Worm (Caenorhabditis elegans) whole organism, L4 larva: ENCODE results near the gene cyp-33C3.
A peak's percentile ranks its signal among the peaks of the same experiment; 100 is the strongest.

Source experiments
- F26F4.8 ChIP-seq: fragments of 200-800 bp; sonication (Bioruptor generic); conservative IDR thresholded peaks from 2 replicates; pipeline ENCODE4 v1.3.6; 2022; ENCODE audit warnings: missing genetic modification characterization, missing compliant biosample characterization
- F37D6.2 ChIP-seq: sonication (generic microtip); optimal IDR thresholded peaks from 2 replicates; lab custom pipeline; 2016; ENCODE audit warnings: mild to moderate bottlenecking, missing genetic modification characterization, missing compliant biosample characterization
- F44E2.7 ChIP-seq: fragments of 200-800 bp; sonication (Bioruptor generic); IDR thresholded peaks from 2 replicates; pipeline ENCODE4 v2.1.2; 2022; ENCODE audit warnings: missing genetic modification characterization, missing compliant biosample characterization
- R02D3.7 ChIP-seq: fragments of 150-350 bp; sonication (generic microtip); optimal IDR thresholded peaks from 3 replicates; lab custom pipeline; 2014; ENCODE audit warnings: missing biosample characterization, missing genetic modification characterization
- T26A8.4 ChIP-seq: fragments of 200-800 bp; sonication (Bioruptor generic); IDR thresholded peaks from 2 replicates; pipeline ENCODE4 v1.3.6; 2022; ENCODE audit warnings: missing genetic modification characterization, missing compliant biosample characterization
- Y105C5A.15 ChIP-seq: fragments of 200-800 bp; sonication (Bioruptor generic); IDR thresholded peaks from 2 replicates; pipeline ENCODE4 v1.3.6; 2022; ENCODE audit warnings: missing genetic modification characterization, missing compliant biosample characterization
- Y75B8A.6 ChIP-seq: fragments of 200-800 bp; sonication (Bioruptor generic); IDR thresholded peaks from 2 replicates; pipeline ENCODE4 v1.3.6; 2022; ENCODE audit warnings: missing genetic modification reagents, missing genetic modification characterization, missing compliant biosample characterization
- aly-2 ChIP-seq: sonication (generic microtip); optimal IDR thresholded peaks from 2 replicates; lab custom pipeline; 2018; ENCODE audit warnings: missing biosample characterization, missing genetic modification characterization
- ama-1 ChIP-seq: fragments of 150-350 bp; optimal IDR thresholded peaks from 2 replicates; lab custom pipeline; 2014; ENCODE audit warnings: inconsistent platforms, mixed read lengths
- arid-1 ChIP-seq: fragments of 200-800 bp; sonication (Bioruptor generic); conservative IDR thresholded peaks from 2 replicates; pipeline ENCODE4 v1.3.6; 2022; ENCODE audit warnings: missing genetic modification reagents, missing genetic modification characterization, missing compliant biosample characterization
- ceh-32 ChIP-seq: sonication (generic microtip); optimal IDR thresholded peaks from 2 replicates; lab custom pipeline; 2016; ENCODE audit warnings: mild to moderate bottlenecking, missing genetic modification characterization, missing compliant biosample characterization; ENCODE audit not compliant: poor library complexity
- ceh-44 ChIP-seq: fragments of 200-800 bp; sonication (Bioruptor generic); IDR thresholded peaks from 2 replicates; pipeline ENCODE4 v1.3.6; 2022; ENCODE audit warnings: missing genetic modification reagents, missing genetic modification characterization, missing compliant biosample characterization
- ceh-82 ChIP-seq: sonication (generic microtip); optimal IDR thresholded peaks from 2 replicates; lab custom pipeline; 2017; ENCODE audit warnings: missing biosample characterization, missing genetic modification characterization
- ctbp-1 ChIP-seq: fragments of 200-800 bp; sonication (Bioruptor generic); IDR thresholded peaks from 2 replicates; pipeline ENCODE4 v1.3.6; 2022; ENCODE audit warnings: missing genetic modification reagents, missing genetic modification characterization, missing compliant biosample characterization
- daf-12 ChIP-seq: fragments of 150-350 bp; optimal IDR thresholded peaks from 2 replicates; lab custom pipeline; 2014; ENCODE audit warnings: missing biosample characterization, missing genetic modification reagents, missing genetic modification characterization
- daf-16 ChIP-seq, 3 experiments: sonication (generic microtip); optimal IDR thresholded peaks; 2 replicates each; lab custom pipeline; 2016 to 2017; ENCODE audit warnings: missing genetic modification characterization in 3 of 3, missing genetic modification reagents in 3 of 3, mild to moderate bottlenecking in 2 of 3, missing compliant biosample characterization in 2 of 3, missing biosample characterization in 1 of 3, moderate library complexity in 1 of 3
- daf-8 ChIP-seq: fragments of 200-800 bp; sonication (Bioruptor generic); IDR thresholded peaks from 2 replicates; pipeline ENCODE4 v1.3.6; 2022; ENCODE audit warnings: missing genetic modification characterization, missing compliant biosample characterization
- dmd-6 ChIP-seq: fragments of 200-800 bp; sonication (Bioruptor generic); IDR thresholded peaks from 2 replicates; pipeline ENCODE4 v1.3.6; 2022; ENCODE audit warnings: missing genetic modification reagents, missing genetic modification characterization, missing compliant biosample characterization
- dmd-8 ChIP-seq: fragments of 200-800 bp; sonication (Bioruptor generic); IDR thresholded peaks from 2 replicates; pipeline ENCODE4 v1.3.6; 2022; ENCODE audit warnings: missing genetic modification characterization, missing compliant biosample characterization
- dve-1 ChIP-seq: sonication (generic microtip); optimal IDR thresholded peaks from 2 replicates; lab custom pipeline; 2017; ENCODE audit warnings: antibody characterized with exemption, mild to moderate bottlenecking, missing genetic modification characterization, missing compliant biosample characterization; ENCODE audit not compliant: insufficient read depth
- fos-1 ChIP-seq: fragments of 150-350 bp; optimal IDR thresholded peaks from 2 replicates; lab custom pipeline; 2014; ENCODE audit warnings: missing biosample characterization, missing genetic modification characterization
- gei-8 ChIP-seq: fragments of 200-800 bp; sonication (Bioruptor generic); optimal IDR thresholded peaks from 2 replicates; lab custom pipeline; 2018; ENCODE audit warnings: mild to moderate bottlenecking, missing genetic modification characterization, missing compliant biosample characterization
- hlh-11 ChIP-seq: fragments of 200-800 bp; sonication (Bioruptor generic); optimal IDR thresholded peaks from 2 replicates; lab custom pipeline; 2018; ENCODE audit warnings: mild to moderate bottlenecking, missing genetic modification characterization, missing compliant biosample characterization
- hlh-30 ChIP-seq: sonication (generic microtip); optimal IDR thresholded peaks from 2 replicates; lab custom pipeline; 2017; ENCODE audit warnings: antibody characterized with exemption, mild to moderate bottlenecking, missing genetic modification characterization, missing compliant biosample characterization; ENCODE audit not compliant: insufficient read depth
- hmg-1.1 ChIP-seq: fragments of 200-800 bp; sonication (Bioruptor generic); IDR thresholded peaks from 2 replicates; pipeline ENCODE4 v1.3.6; 2022; ENCODE audit warnings: missing genetic modification reagents, missing genetic modification characterization, missing compliant biosample characterization
- lim-7 ChIP-seq: fragments of 200-800 bp; sonication (Bioruptor generic); IDR thresholded peaks from 2 replicates; pipeline ENCODE4 v1.3.6; 2022; ENCODE audit warnings: missing genetic modification characterization, missing compliant biosample characterization
- lsy-2 ChIP-seq, 2 experiments: fragments of 150-350 bp in 1 of 2; sonication (generic microtip) in 1 of 2; optimal IDR thresholded peaks; 2 replicates each; lab custom pipeline; 2014 to 2017; ENCODE audit warnings: missing biosample characterization in 2 of 2, missing genetic modification characterization in 2 of 2
- mdl-1 ChIP-seq, 2 experiments: fragments of 150-350 bp in 1 of 2; sonication (generic microtip) in 1 of 2; optimal IDR thresholded peaks; 2 replicates each; lab custom pipeline; 2014 to 2017; ENCODE audit warnings: missing biosample characterization in 2 of 2, missing genetic modification characterization in 2 of 2
- mdt-29 ChIP-seq: fragments of 200-800 bp; sonication (Bioruptor generic); IDR thresholded peaks from 2 replicates; pipeline ENCODE4 v1.3.6; 2022; ENCODE audit warnings: missing genetic modification reagents, missing genetic modification characterization, missing compliant biosample characterization
- mep-1 ChIP-seq: fragments of 150-350 bp; sonication (generic microtip); optimal IDR thresholded peaks from 3 replicates; lab custom pipeline; 2014; ENCODE audit warnings: missing biosample characterization, missing genetic modification characterization
- mes-2 ChIP-seq: sonication (generic microtip); optimal IDR thresholded peaks from 2 replicates; lab custom pipeline; 2016; ENCODE audit warnings: missing genotype, mild to moderate bottlenecking, missing genetic modification characterization, missing compliant biosample characterization; ENCODE audit not compliant: poor library complexity, severe bottlenecking
- mxl-2 ChIP-seq: fragments of 200-800 bp; sonication (Bioruptor generic); conservative IDR thresholded peaks from 2 replicates; pipeline ENCODE4 v1.3.6; 2022; ENCODE audit warnings: missing genetic modification reagents, missing genetic modification characterization, missing compliant biosample characterization
- nhr-10 ChIP-seq: fragments of 150-350 bp; optimal IDR thresholded peaks from 2 replicates; lab custom pipeline; 2014; ENCODE audit warnings: missing biosample characterization, missing genetic modification characterization
- nhr-237 ChIP-seq: sonication (generic microtip); optimal IDR thresholded peaks from 2 replicates; lab custom pipeline; 2017; ENCODE audit warnings: missing biosample characterization, missing genetic modification characterization
- nhr-28 ChIP-seq: fragments of 150-350 bp; optimal IDR thresholded peaks from 2 replicates; lab custom pipeline; 2014; ENCODE audit warnings: missing biosample characterization, missing genetic modification characterization
- nhr-6 ChIP-seq: fragments of 150-350 bp; optimal IDR thresholded peaks from 2 replicates; lab custom pipeline; 2014; ENCODE audit warnings: missing biosample characterization, missing genetic modification characterization
- nhr-76 ChIP-seq: fragments of 150-350 bp; optimal IDR thresholded peaks from 2 replicates; lab custom pipeline; 2014; ENCODE audit warnings: missing biosample characterization, missing genetic modification characterization
- pha-4 ChIP-seq, 2 experiments: fragments of 150-350 bp in 1 of 2; fragments of 200-800 bp in 1 of 2; sonication (Bioruptor generic) in 1 of 2; IDR thresholded peaks in 1 of 2; optimal IDR thresholded peaks in 1 of 2; 2 replicates each; pipeline versions ENCODE4 v1.3.6 to Lab custom; 2014 to 2022; ENCODE audit warnings: missing genetic modification characterization in 2 of 2, missing genetic modification reagents in 2 of 2, missing biosample characterization in 1 of 2, missing compliant biosample characterization in 1 of 2
- php-3 ChIP-seq: fragments of 200-800 bp; sonication (Bioruptor generic); IDR thresholded peaks from 2 replicates; pipeline ENCODE4 v1.3.6; 2022; ENCODE audit warnings: missing genetic modification reagents, missing genetic modification characterization, missing compliant biosample characterization
- saeg-2 ChIP-seq: fragments of 200-800 bp; sonication (Bioruptor generic); IDR thresholded peaks from 2 replicates; pipeline ENCODE4 v1.3.6; 2022; ENCODE audit warnings: missing genetic modification reagents, missing genetic modification characterization, missing compliant biosample characterization
- set-16 ChIP-seq: fragments of 200-800 bp; sonication (Bioruptor generic); IDR thresholded peaks from 2 replicates; pipeline ENCODE4 v1.3.6; 2022; ENCODE audit warnings: missing genetic modification reagents, missing genetic modification characterization, missing compliant biosample characterization
- snpc-1.2 ChIP-seq: fragments of 200-800 bp; sonication (Bioruptor generic); IDR thresholded peaks from 2 replicates; pipeline ENCODE4 v1.3.6; 2022; ENCODE audit warnings: missing genetic modification reagents, missing genetic modification characterization, missing compliant biosample characterization
- tag-97 ChIP-seq: fragments of 200-800 bp; sonication (Bioruptor generic); IDR thresholded peaks from 2 replicates; pipeline ENCODE4 v1.3.6; 2022; ENCODE audit warnings: missing genetic modification characterization, missing compliant biosample characterization
- unc-130 ChIP-seq: sonication (generic microtip); optimal IDR thresholded peaks from 2 replicates; lab custom pipeline; 2016; ENCODE audit warnings: missing genetic modification reagents, missing genetic modification characterization, missing compliant biosample characterization
- unc-62 ChIP-seq, 3 experiments: fragments of 150-350 bp in 1 of 3; sonication (generic microtip); optimal IDR thresholded peaks in 2 of 3; peaks in 1 of 3; 1 replicate in 1 of 3; 2 replicates in 2 of 3; lab custom pipeline; 2014 to 2017; ENCODE audit warnings: missing biosample characterization in 3 of 3, missing genetic modification characterization in 3 of 3, missing genetic modification reagents in 3 of 3, missing genotype in 1 of 3
- zag-1 ChIP-seq: fragments of 150-350 bp; optimal IDR thresholded peaks from 2 replicates; lab custom pipeline; 2014; ENCODE audit warnings: missing biosample characterization, missing genetic modification characterization
- zfp-2 ChIP-seq: sonication (generic microtip); optimal IDR thresholded peaks from 2 replicates; lab custom pipeline; 2016; ENCODE audit warnings: mild to moderate bottlenecking, missing genetic modification characterization, missing compliant biosample characterization
- zip-11 ChIP-seq: fragments of 200-800 bp; sonication (Bioruptor generic); IDR thresholded peaks from 2 replicates; pipeline ENCODE4 v1.3.6; 2022; ENCODE audit warnings: missing genetic modification characterization, missing compliant biosample characterization
- ztf-7 ChIP-seq: fragments of 150-350 bp; optimal IDR thresholded peaks from 2 replicates; lab custom pipeline; 2014; ENCODE audit warnings: missing biosample characterization, missing genetic modification characterization

cyp-33C3 gene

ce11 chrV:2211936-2212335, 30.6 kb upstream of the cyp-33C3 start, which contains the start of gene nhr-133 (continued):
- TF ChIP-seq unc-62 (GFP tag; optimal IDR thresholded peaks at IDR 0.05 in 1 of 2; lab: Kevin White, UChicago) (no peak), unc-62 (tag; optimal IDR thresholded peaks at IDR 0.05; lab: Kevin White, UChicago) (no peak), daf-12 (tag; lab: Kevin White, UChicago) (no peak), F44E2.7 (GFP tag; lab: Robert Waterston, UW) (no peak), mxl-2 (GFP tag; lab: Robert Waterston, UW) (no peak), daf-8 (no peak), ctbp-1 (no peak), nhr-28 (peak; percentile 80), T26A8.4 (GFP tag; lab: Robert Waterston, UW) (no peak), zag-1 (tag; lab: Kevin White, UChicago) (no peak), hmg-1.1 (GFP tag; lab: Robert Waterston, UW) (no peak), ztf-7 (tag; lab: Kevin White, UChicago) (no peak), gei-8 (no peak), pha-4 (GFP tag; IDR thresholded peaks at IDR 0.05; lab: Robert Waterston, UW) (no peak), pha-4 (tag; optimal IDR thresholded peaks at IDR 0.05; lab: Kevin White, UChicago) (peak; percentile 9), ceh-44 (GFP tag; lab: Robert Waterston, UW) (no peak), F37D6.2 (tag; lab: Kevin White, UChicago) (no peak), mdl-1 (tag; optimal IDR thresholded peaks at IDR 0.05; lab: Kevin White, UChicago) (peak; percentile 12 to 79), lim-7 (GFP tag; lab: Robert Waterston, UW) (no peak), snpc-1.2 (GFP tag; lab: Robert Waterston, UW) (no peak), hlh-11 (tag; lab: Kevin White, UChicago) (peak; percentile 40), hlh-30 (tag; lab: Kevin White, UChicago) (peak; percentile 83), dve-1 (tag; lab: Kevin White, UChicago) (peak; percentile 55), ceh-32 (tag; lab: Kevin White, UChicago) (no peak), ceh-82 (no peak), saeg-2 (no peak), mep-1 (tag; lab: Kevin White, UChicago) (no peak), nhr-76 (tag; lab: Kevin White, UChicago) (no peak), daf-16 (GFP tag; optimal IDR thresholded peaks at IDR 0.05; lab: Kevin White, UChicago) (no peak), daf-16 (tag; optimal IDR thresholded peaks at IDR 0.05; lab: Kevin White, UChicago) (peak; percentile 45), ama-1 (lab: Kevin White, UChicago) (no peak), dmd-6 (peak; percentile 50; the same call in 1 of the 2 replicates), arid-1 (GFP tag; lab: Robert Waterston, UW) (no peak), zfp-2 (tag; lab: Kevin White, UChicago) (no peak), mdt-29 (GFP tag; lab: Robert Waterston, UW) (no peak), tag-97 (GFP tag; lab: Robert Waterston, UW) (no peak), nhr-10 (tag; lab: Kevin White, UChicago) (no peak), aly-2 (tag; lab: Kevin White, UChicago) (no peak), Y75B8A.6 (GFP tag; lab: Robert Waterston, UW) (no peak), set-16 (GFP tag; lab: Robert Waterston, UW) (no peak), lsy-2 (tag; optimal IDR thresholded peaks at IDR 0.05; lab: Kevin White, UChicago) (no peak), Y105C5A.15 (no peak), F26F4.8 (GFP tag; lab: Robert Waterston, UW) (no peak), fos-1 (tag; lab: Kevin White, UChicago) (no peak), nhr-6 (no peak), unc-130 (GFP tag; lab: Kevin White, UChicago) (no peak), nhr-237 (tag; lab: Kevin White, UChicago) (no peak), mes-2 (peak; percentile 6), zip-11 (GFP tag; lab: Robert Waterston, UW) (no peak), dmd-8 (GFP tag; lab: Robert Waterston, UW) (no peak), php-3 (no peak), R02D3.7 (tag; lab: Kevin White, UChicago) (no peak)
